Worm (Caenorhabditis elegans) whole organism, midembryonic: Measurements from ENCODE around the gene str-264.

Source experiments
- flt-1 ChIP-seq: fragments of 200-800 bp; sonication (Bioruptor generic); IDR thresholded peaks from 2 replicates; pipeline ENCODE4 v1.3.6; 2022; ENCODE audit warnings: missing genetic modification characterization, missing compliant biosample characterization
- klf-2 ChIP-seq: fragments of 200-800 bp; sonication (Bioruptor generic); conservative IDR thresholded peaks from 2 replicates; pipeline ENCODE4 v1.3.6; 2022; ENCODE audit warnings: missing genetic modification reagents, missing genetic modification characterization, missing compliant biosample characterization
- med-1 ChIP-seq: sonication (generic microtip); optimal IDR thresholded peaks from 2 replicates; lab custom pipeline; 2017; ENCODE audit warnings: missing genetic modification characterization, mild to moderate bottlenecking, missing compliant biosample characterization, antibody characterized with exemption, missing genetic modification reagents; ENCODE audit not compliant: insufficient read depth
- ztf-29 ChIP-seq: fragments of 200-800 bp; sonication (Bioruptor generic); IDR thresholded peaks from 2 replicates; pipeline ENCODE4 v1.3.6; 2022; ENCODE audit warnings: missing genetic modification reagents, missing genetic modification characterization, missing compliant biosample characterization

ce11 chrV:15498434-15498833 lies 6.0 kb upstream of the str-264 start, which contains the start of gene C06B8.7:
- TF ChIP-seq klf-2 (GFP tag; lab: Robert Waterston, UW) (no peak), med-1 (no peak), ztf-29 (GFP tag; lab: Robert Waterston, UW) (no peak), flt-1 (no peak)
